Fruit fly (Drosophila melanogaster) whole organism, prepupa: ENCODE data around the gene ry.

Experiments used
- CG10631 ChIP-seq: fragments of 200-800 bp; sonication (Bioruptor generic); optimal IDR thresholded peaks from 2 replicates; lab custom pipeline; 2016; ENCODE audit warnings: missing biosample characterization, missing genetic modification characterization
- CG11762 ChIP-seq: fragments of 200-800 bp; sonication (Bioruptor generic); optimal IDR thresholded peaks from 3 replicates; lab custom pipeline; 2016; ENCODE audit warnings: missing biosample characterization, missing genetic modification characterization; ENCODE audit not compliant: insufficient read depth
- CG11902 ChIP-seq: fragments of 200-800 bp; sonication (Bioruptor generic); optimal IDR thresholded peaks from 3 replicates; lab custom pipeline; 2016; ENCODE audit warnings: missing biosample characterization, missing genetic modification characterization
- CG15336 ChIP-seq: fragments of 200-800 bp; sonication (Bioruptor generic); IDR thresholded peaks from 2 replicates; pipeline ENCODE4 v1.3.6; 2022; ENCODE audit warnings: missing biosample characterization, missing genetic modification characterization
- CG1621 ChIP-seq: fragments of 200-800 bp; sonication (Bioruptor generic); optimal IDR thresholded peaks from 3 replicates; lab custom pipeline; 2018; ENCODE audit warnings: missing biosample characterization, mild to moderate bottlenecking, missing genetic modification characterization
- CG16779 ChIP-seq: fragments of 200-800 bp; sonication (Bioruptor generic); optimal IDR thresholded peaks from 3 replicates; lab custom pipeline; 2017; ENCODE audit warnings: missing biosample characterization, mild to moderate bottlenecking, missing genetic modification characterization
- CG31627 ChIP-seq: fragments of 200-800 bp; sonication (Bioruptor generic); optimal IDR thresholded peaks from 3 replicates; lab custom pipeline; 2016; ENCODE audit warnings: missing biosample characterization, missing genetic modification characterization
- CG34406 ChIP-seq: fragments of 200-800 bp; sonication (Bioruptor generic); optimal IDR thresholded peaks from 3 replicates; lab custom pipeline; 2016; ENCODE audit warnings: missing biosample characterization, missing genetic modification characterization
- CG6163 ChIP-seq: fragments of 200-800 bp; sonication (Bioruptor generic); IDR thresholded peaks from 3 replicates; pipeline ENCODE4 v1.3.6; 2022; ENCODE audit warnings: missing biosample characterization, missing genetic modification characterization
- CG6792 ChIP-seq: fragments of 200-800 bp; sonication (Bioruptor generic); optimal IDR thresholded peaks from 3 replicates; lab custom pipeline; 2016; ENCODE audit warnings: missing biosample characterization, missing genetic modification characterization
- CG7368 ChIP-seq: fragments of 200-800 bp; sonication (Bioruptor generic); optimal IDR thresholded peaks from 3 replicates; lab custom pipeline; 2016; ENCODE audit warnings: missing biosample characterization, missing genetic modification characterization
- Eip78C ChIP-seq: fragments of 200-800 bp; sonication (Bioruptor generic); peaks from one replicate; lab custom pipeline; 2016; ENCODE audit warnings: missing biosample characterization, missing genetic modification characterization
- Eip93F ChIP-seq: fragments of 200-800 bp; sonication (Bioruptor generic); optimal IDR thresholded peaks from 2 replicates; lab custom pipeline; 2016; ENCODE audit warnings: missing biosample characterization, mild to moderate bottlenecking, missing genetic modification characterization
- Ets21C ChIP-seq: fragments of 200-800 bp; sonication (Bioruptor generic); optimal IDR thresholded peaks from 3 replicates; lab custom pipeline; 2016; ENCODE audit warnings: missing biosample characterization, missing genetic modification characterization
- Ets96B ChIP-seq: fragments of 200-800 bp; optimal IDR thresholded peaks from 2 replicates; lab custom pipeline; 2019; ENCODE audit warnings: missing biosample characterization, mild to moderate bottlenecking, missing genetic modification characterization, moderate library complexity
- Gug ChIP-seq: fragments of 200-800 bp; sonication (Bioruptor generic); IDR thresholded peaks from 2 replicates; pipeline ENCODE4 v1.3.6; 2022; ENCODE audit warnings: missing biosample characterization, missing genetic modification characterization
- Hr4 ChIP-seq: fragments of 200-800 bp; sonication (Bioruptor generic); optimal IDR thresholded peaks from 3 replicates; lab custom pipeline; 2016; ENCODE audit warnings: missing biosample characterization, missing genetic modification characterization
- Lpt ChIP-seq: fragments of 200-800 bp; sonication (Bioruptor generic); optimal IDR thresholded peaks from 3 replicates; lab custom pipeline; 2016; ENCODE audit warnings: missing biosample characterization, missing genetic modification characterization
- Smox ChIP-seq: fragments of 200-800 bp; sonication (Bioruptor generic); optimal IDR thresholded peaks from 3 replicates; lab custom pipeline; 2016; ENCODE audit warnings: missing biosample characterization, missing genetic modification characterization
- Sox14 ChIP-seq: fragments of 200-800 bp; sonication (Bioruptor generic); optimal IDR thresholded peaks from 3 replicates; lab custom pipeline; 2016; ENCODE audit warnings: missing biosample characterization, missing genetic modification characterization
- Sox15 ChIP-seq: fragments of 200-800 bp; sonication (Bioruptor generic); optimal IDR thresholded peaks from 3 replicates; lab custom pipeline; 2016; ENCODE audit warnings: missing biosample characterization, missing genetic modification characterization
- achi ChIP-seq: fragments of 200-800 bp; sonication (Bioruptor generic); optimal IDR thresholded peaks from 3 replicates; lab custom pipeline; 2016; ENCODE audit warnings: missing biosample characterization, missing genetic modification characterization
- acj6 ChIP-seq: fragments of 200-800 bp; sonication (Bioruptor generic); optimal IDR thresholded peaks from 3 replicates; lab custom pipeline; 2016; ENCODE audit warnings: missing biosample characterization, missing genetic modification characterization
- dac ChIP-seq: fragments of 200-800 bp; sonication (Bioruptor generic); optimal IDR thresholded peaks from 2 replicates; lab custom pipeline; 2017; ENCODE audit warnings: missing biosample characterization, mild to moderate bottlenecking, missing genetic modification characterization
- dsx ChIP-seq: fragments of 200-800 bp; optimal IDR thresholded peaks from 3 replicates; lab custom pipeline; 2019; ENCODE audit warnings: missing biosample characterization, mild to moderate bottlenecking, missing genetic modification characterization, moderate library complexity; ENCODE audit not compliant: poor library complexity, severe bottlenecking
- eg ChIP-seq: fragments of 200-800 bp; sonication (Bioruptor generic); IDR thresholded peaks from 3 replicates; pipeline ENCODE4 v1.3.6; 2022; ENCODE audit warnings: missing biosample characterization, missing genetic modification characterization
- fkh ChIP-seq: fragments of 200-800 bp; sonication (Bioruptor generic); optimal IDR thresholded peaks from 3 replicates; lab custom pipeline; 2017; ENCODE audit warnings: missing biosample characterization, mild to moderate bottlenecking, missing genetic modification characterization, moderate library complexity
- lz ChIP-seq: fragments of 200-800 bp; sonication (Bioruptor generic); optimal IDR thresholded peaks from 3 replicates; lab custom pipeline; 2016; ENCODE audit warnings: missing biosample characterization, missing genetic modification characterization
- net ChIP-seq: fragments of 200-800 bp; sonication (Bioruptor generic); optimal IDR thresholded peaks from 3 replicates; lab custom pipeline; 2016; ENCODE audit warnings: missing biosample characterization, missing genetic modification characterization
- salr ChIP-seq, 2 experiments: fragments of 200-800 bp; sonication (Bioruptor generic); optimal IDR thresholded peaks; 3 replicates each; lab custom pipeline; 2016 to 2018; ENCODE audit warnings: missing biosample characterization in 2 of 2, missing genetic modification characterization in 2 of 2, mild to moderate bottlenecking in 1 of 2
- ss ChIP-seq, 2 experiments: fragments of 200-800 bp; sonication (Bioruptor generic); optimal IDR thresholded peaks; 2 replicates in 1 of 2; 3 replicates in 1 of 2; lab custom pipeline; 2017 to 2018; ENCODE audit warnings: mild to moderate bottlenecking in 2 of 2, missing biosample characterization in 2 of 2, missing genetic modification characterization in 2 of 2, moderate library complexity in 1 of 2
- svp ChIP-seq: fragments of 200-800 bp; sonication (Bioruptor generic); peaks from one replicate; lab custom pipeline; 2016; ENCODE audit warnings: missing biosample characterization, missing genetic modification characterization
- topi ChIP-seq: fragments of 200-800 bp; sonication (Bioruptor generic); optimal IDR thresholded peaks from 3 replicates; lab custom pipeline; 2016; ENCODE audit warnings: missing biosample characterization, missing genetic modification characterization
- vri ChIP-seq: fragments of 200-800 bp; sonication (Bioruptor generic); optimal IDR thresholded peaks from 3 replicates; lab custom pipeline; 2016; ENCODE audit warnings: missing biosample characterization, mild to moderate bottlenecking, missing genetic modification characterization

ry gene

DNA sequence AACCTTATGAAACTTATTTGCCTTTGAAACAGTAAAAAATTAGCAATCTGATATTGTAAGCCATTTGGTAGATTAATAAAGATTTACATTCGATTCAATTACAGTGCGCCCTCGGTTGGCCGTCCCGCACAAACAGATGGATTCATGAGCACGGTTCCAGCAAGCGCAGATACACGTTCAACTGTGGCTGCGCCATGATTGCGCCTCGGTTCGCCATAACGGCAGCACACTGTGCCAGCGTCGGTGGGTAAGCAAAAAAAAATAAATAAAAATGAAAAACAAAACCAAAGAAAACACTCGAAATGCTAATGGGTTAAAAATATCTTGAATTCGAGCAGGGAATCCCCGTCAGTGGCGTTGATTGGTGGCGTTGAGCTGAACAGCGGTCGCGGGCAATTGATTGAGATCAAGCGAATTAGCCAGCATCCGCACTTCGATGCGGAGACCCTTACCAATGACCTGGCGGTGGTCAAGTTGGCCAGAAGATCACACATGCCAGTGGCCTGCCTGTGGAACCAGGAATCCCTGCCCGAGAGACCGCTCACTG lies 6.8 kb downstream of the ry start (continued):
- TF ChIP-seq Ets21C (GFP tag; lab: Kevin White, UChicago) (no peak), Ets96B (tag; lab: Kevin White, UChicago) (no peak), CG6792 (GFP tag; lab: Kevin White, UChicago) (no peak), Smox (peak; percentile 22), svp (peak; percentile 64), CG10631 (GFP tag; lab: Kevin White, UChicago) (no peak), topi (GFP tag; lab: Kevin White, UChicago) (peak; percentile 30), CG34406 (GFP tag; lab: Kevin White, UChicago) (peak; percentile 36), Lpt (GFP tag; lab: Kevin White, UChicago) (no peak), CG7368 (no peak), Eip78C (GFP tag; lab: Kevin White, UChicago) (peak; percentile 57), Hr4 (GFP tag; lab: Kevin White, UChicago) (no peak), achi (GFP tag; lab: Kevin White, UChicago) (peak; percentile 17), CG6163 (GFP tag; lab: Robert Waterston, UW) (peak; percentile 54; the same call in 2 of the 3 replicates), Gug (GFP tag; lab: Robert Waterston, UW) (no peak), Sox15 (no peak)
- TF ChIP-seq, all 60 proteins: peak for 21

DNA sequence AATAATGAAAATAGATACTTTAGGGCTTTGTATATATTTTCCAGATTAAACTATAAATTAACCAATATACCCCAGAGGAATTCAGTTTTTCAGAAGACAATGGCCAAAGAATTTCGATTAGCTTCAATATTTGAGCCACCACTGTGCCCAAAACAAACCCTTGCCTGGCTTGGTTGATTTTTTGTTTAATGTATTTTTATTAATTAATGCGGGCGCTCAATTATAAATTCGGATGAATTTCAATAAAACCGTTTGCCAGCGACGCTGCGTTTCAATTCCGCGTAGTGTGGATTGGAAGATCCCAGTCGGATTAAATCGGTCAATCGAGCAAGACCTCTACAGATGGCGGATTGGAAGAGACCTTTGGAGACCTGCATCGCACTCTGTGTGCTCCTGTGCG lies 9.4 kb downstream of the ry start, which contains the start of gene CG11670:
CG11670 (plus strand) TSS at position 301 of the 400 bp plus-strand sequence.
- TF ChIP-seq salr (GFP tag; optimal IDR thresholded peaks at IDR 0.05; lab: Kevin White, UChicago), result no peak
- TF ChIP-seq, all 60 proteins: peak for 0

DNA sequence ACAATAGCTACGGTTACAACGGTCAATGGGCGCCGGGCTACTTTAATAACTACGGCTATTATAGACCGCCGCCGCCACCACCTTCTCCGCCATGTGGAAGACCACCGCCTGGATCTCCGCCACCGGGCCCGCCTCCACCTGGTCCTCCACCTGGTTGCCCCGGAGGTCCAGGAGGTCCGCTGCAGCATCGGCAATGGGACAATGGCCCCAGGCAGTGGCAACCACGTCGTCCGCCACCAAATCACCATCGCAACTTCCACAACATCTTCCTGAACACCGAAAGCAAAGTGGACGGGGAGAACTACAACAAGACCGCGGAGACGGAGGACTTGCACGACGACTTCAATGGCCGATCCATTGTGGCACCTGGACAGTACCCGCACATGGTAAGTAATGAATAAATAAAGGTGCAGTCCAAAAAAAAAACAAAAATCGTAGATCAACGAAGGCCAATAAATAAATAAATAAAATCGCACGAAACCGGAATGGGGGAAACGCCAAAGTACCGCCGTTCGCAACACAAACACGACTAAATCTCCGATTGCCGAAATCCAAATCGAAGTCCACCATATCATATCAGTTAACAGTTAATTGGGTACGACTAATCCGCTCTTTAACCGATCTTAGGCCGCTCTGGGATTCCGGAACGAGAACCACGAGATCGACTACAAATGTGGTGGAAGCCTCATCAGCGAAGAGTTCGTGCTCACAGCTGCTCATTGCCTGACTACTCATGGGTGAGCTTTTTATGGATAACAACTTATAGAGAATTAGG lies 10.1 kb downstream of the ry start, which contains the start of gene snk:
snk (minus strand) TSS at position 513 of the 775 bp plus-strand sequence.
- TF ChIP-seq CG16779 (tag; lab: Kevin White, UChicago) (no peak), dsx (GFP tag; lab: Kevin White, UChicago) (no peak), Sox14 (GFP tag; lab: Kevin White, UChicago) (no peak), eg (GFP tag; lab: Robert Waterston, UW) (no peak), net (GFP tag; lab: Kevin White, UChicago) (no peak), dac (GFP tag; lab: Kevin White, UChicago) (no peak), Hr4 (GFP tag; lab: Kevin White, UChicago) (no peak), CG11902 (GFP tag; lab: Kevin White, UChicago) (no peak), svp (no peak), Ets21C (GFP tag; lab: Kevin White, UChicago) (no peak), Lpt (GFP tag; lab: Kevin White, UChicago) (no peak), CG34406 (GFP tag; lab: Kevin White, UChicago) (no peak)
- TF ChIP-seq, all 60 proteins: peak for 0

DNA sequence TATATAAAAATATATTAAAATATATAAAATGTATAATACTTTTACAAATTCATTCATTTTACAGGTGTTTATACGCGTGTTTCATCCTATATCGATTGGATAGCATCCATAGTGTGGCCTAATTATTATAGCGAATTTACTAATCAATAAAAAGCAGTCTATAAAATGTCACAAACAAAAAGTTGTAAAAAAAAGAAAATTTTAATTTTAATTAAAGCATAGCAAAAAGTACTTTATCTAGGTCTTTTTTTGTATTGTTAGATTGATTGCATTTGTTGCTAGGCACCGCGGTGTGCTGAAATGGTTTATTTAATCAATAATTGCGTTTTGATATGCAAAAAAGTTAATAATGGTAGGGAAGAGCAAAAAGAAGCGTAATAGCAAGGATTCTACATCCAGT lies 11.5 kb downstream of the ry start, which contains the start of gene CG45122:
CG45122 (plus strand) TSS at position 301 of the 400 bp plus-strand sequence.
- TF ChIP-seq vri (GFP tag; lab: Kevin White, UChicago) (no peak), Eip93F (GFP tag; lab: Kevin White, UChicago) (no peak), ss (GFP tag; optimal IDR thresholded peaks at IDR 0.05; lab: Kevin White, UChicago) (no peak), CG1621 (tag; lab: Kevin White, UChicago) (no peak), Eip78C (GFP tag; lab: Kevin White, UChicago) (no peak), CG15336 (no peak), dac (GFP tag; lab: Kevin White, UChicago) (no peak), CG31627 (GFP tag; lab: Kevin White, UChicago) (no peak), lz (no peak), Sox14 (GFP tag; lab: Kevin White, UChicago) (no peak), dsx (GFP tag; lab: Kevin White, UChicago) (no peak), fkh (no peak), salr (GFP tag; optimal IDR thresholded peaks at IDR 0.05; lab: Kevin White, UChicago) (no peak), CG11762 (GFP tag; lab: Kevin White, UChicago) (no peak), acj6 (GFP tag; lab: Kevin White, UChicago) (no peak)
